Fruit fly (Drosophila melanogaster): ENCODE results near the gene CG17475.
A peak's percentile ranks its signal among the peaks of the same experiment; 100 is the strongest.

Gene CG17475

dm6 chr3R:17151376-17152026 lies 21.3 kb upstream of the CG17475 start, which contains the start of gene CG5292 (continued):
- TF ChIP-seq Dip3 (GFP tag; optimal IDR thresholded peaks at IDR 0.05) = peak; percentile 30
- no peak for TF ChIP-seq CG4730 (GFP tag; IDR thresholded peaks at IDR 0.05)
- TF ChIP-seq seq (GFP tag; IDR thresholded peaks at IDR 0.05) = peak; percentile 34; the same call in 1 of the 2 replicates
- TF ChIP-seq Antp (GFP tag; optimal IDR thresholded peaks at IDR 0.05) = peak; percentile 35
- TF ChIP-seq CG4360 (GFP tag; IDR thresholded peaks at IDR 0.05) = no peak; the same call in 1 of the 2 replicates
- TF ChIP-seq CG16813 (GFP tag; IDR thresholded peaks at IDR 0.05; ENCODE audit: partially characterized antibody) = peak; percentile 45; the same call in 1 of the 3 replicates
- TF ChIP-seq CG17829 (tag; optimal IDR thresholded peaks at IDR 0.05) = peak; percentile 67
- no peak for TF ChIP-seq Abd-B (GFP tag; optimal IDR thresholded peaks at IDR 0.05)
- TF ChIP-seq hb (GFP tag; IDR thresholded peaks at IDR 0.05; ENCODE audit: partially characterized antibody) = no peak
- TF ChIP-seq MESR4 (GFP tag; optimal IDR thresholded peaks at IDR 0.05) = peak; percentile 66
- peak; percentile 60; the same call in 2 of the 3 replicates for TF ChIP-seq dysf (GFP tag; IDR thresholded peaks at IDR 0.05)
- TF ChIP-seq Side (GFP tag; optimal IDR thresholded peaks at IDR 0.05) = peak; percentile 50
- TF ChIP-seq CG7928 (GFP tag; optimal IDR thresholded peaks at IDR 0.05) = no peak
- no peak for TF ChIP-seq CG13296 (GFP tag; optimal IDR thresholded peaks at IDR 0.05)
- TF ChIP-seq Ets97D (GFP tag; optimal IDR thresholded peaks at IDR 0.05) = peak; percentile 49
- TF ChIP-seq abd-A (tag; optimal IDR thresholded peaks at IDR 0.05) = no peak
- peak; percentile 54 for TF ChIP-seq Scr (GFP tag; IDR thresholded peaks at IDR 0.05; ENCODE audit: partially characterized antibody)
- TF ChIP-seq hkb (optimal IDR thresholded peaks at IDR 0.05) = no peak
- no peak; the same call in 1 of the 2 replicates for TF ChIP-seq hkb (GFP tag; IDR thresholded peaks at IDR 0.05)
- TF ChIP-seq CG9876 (GFP tag; optimal IDR thresholded peaks at IDR 0.05) = no peak
- no peak for TF ChIP-seq jigr1 (GFP tag; IDR thresholded peaks at IDR 0.05)
- TF ChIP-seq CG18619 (GFP tag; optimal IDR thresholded peaks at IDR 0.05) = peak; percentile 23
- TF ChIP-seq hbn (GFP tag; IDR thresholded peaks at IDR 0.05; ENCODE audit: partially characterized antibody) = 0 out of 2 replicates have a peak, but pooled peaks have one; percentile 35
- peak; percentile 24 for TF ChIP-seq NK7.1 (GFP tag; optimal IDR thresholded peaks at IDR 0.05)
- TF ChIP-seq grn (GFP tag; optimal IDR thresholded peaks at IDR 0.05) = no peak
- TF ChIP-seq kay (GFP tag; optimal IDR thresholded peaks at IDR 0.05) = no peak
- TF ChIP-seq CG10543 (GFP tag; optimal IDR thresholded peaks at IDR 0.05) = no peak
- no peak for TF ChIP-seq nom (GFP tag; optimal IDR thresholded peaks at IDR 0.05)
- TF ChIP-seq Awh (GFP tag; IDR thresholded peaks at IDR 0.05) = 0 out of 2 replicates have a peak, but pooled peaks have one; percentile 43
- peak; percentile 80 for TF ChIP-seq CG1603 (tag; optimal IDR thresholded peaks at IDR 0.05)
- TF ChIP-seq sima (GFP tag; optimal IDR thresholded peaks at IDR 0.05) = no peak
- TF ChIP-seq CG16863 (GFP tag; optimal IDR thresholded peaks at IDR 0.05) = no peak
- TF ChIP-seq CG34422 (GFP tag; IDR thresholded peaks at IDR 0.05) = peak; percentile 79; the same call in 2 of the 3 replicates
- no peak for TF ChIP-seq CG33557 (GFP tag; optimal IDR thresholded peaks at IDR 0.05)
- no peak for TF ChIP-seq CG8089 (GFP tag; optimal IDR thresholded peaks at IDR 0.05)
- TF ChIP-seq CG7372 (GFP tag; IDR thresholded peaks at IDR 0.05) = 0 out of 2 replicates have a peak, but pooled peaks have one; percentile 37
- TF ChIP-seq mirr (GFP tag; optimal IDR thresholded peaks at IDR 0.05) = no peak
- peak; percentile 93 for TF ChIP-seq sens (GFP tag)
- TF ChIP-seq E2f1 (GFP tag; IDR thresholded peaks at IDR 0.05) = peak; percentile 54; the same call in 1 of the 2 replicates
- no peak for TF ChIP-seq CG15269 (tag; optimal IDR thresholded peaks at IDR 0.05)
- TF ChIP-seq Gug (GFP tag; IDR thresholded peaks at IDR 0.05) = no peak
- TF ChIP-seq CG11456 (GFP tag; IDR thresholded peaks at IDR 0.05) = peak; percentile 67; the same call in 1 of the 3 replicates
- peak; percentile 37 for TF ChIP-seq CG15514 (GFP tag; optimal IDR thresholded peaks at IDR 0.05)
- TF ChIP-seq crp (GFP tag; optimal IDR thresholded peaks at IDR 0.05) = peak; percentile 89 to 98
- no peak for TF ChIP-seq ham (GFP tag; IDR thresholded peaks at IDR 0.05)
- TF ChIP-seq Ravus (GFP tag; IDR thresholded peaks at IDR 0.05) = no peak
- TF ChIP-seq Doc2 (GFP tag; IDR thresholded peaks at IDR 0.05) = no peak
- TF ChIP-seq CG12236 (GFP tag; optimal IDR thresholded peaks at IDR 0.05) = no peak
- no peak for TF ChIP-seq crol (GFP tag; IDR thresholded peaks at IDR 0.05)
- TF ChIP-seq odd (GFP tag; optimal IDR thresholded peaks at IDR 0.05) = no peak
